Fruit fly (Drosophila melanogaster) whole organism, embryonic: ENCODE results near the gene CSN6.
A peak's percentile ranks its signal among the peaks of the same experiment; 100 is the strongest.

ENCODE experiments used
- BEAF-32 ChIP-seq: fragments of 200-800 bp; sonication (Bioruptor generic); optimal IDR thresholded peaks from 3 replicates; lab custom pipeline; 2017; ENCODE audit warnings: missing biosample characterization, missing genetic modification characterization, mild to moderate bottlenecking, moderate library complexity, missing genetic modification reagents
- Blimp-1 ChIP-seq: fragments of 200-800 bp; sonication (Bioruptor generic); optimal IDR thresholded peaks from 3 replicates; lab custom pipeline; 2018; ENCODE audit warnings: missing biosample characterization, missing genetic modification characterization, mild to moderate bottlenecking, moderate library complexity, missing genetic modification reagents
- CG10565 ChIP-seq: fragments of 200-800 bp; sonication (Bioruptor generic); optimal IDR thresholded peaks from 3 replicates; lab custom pipeline; 2016; ENCODE audit warnings: missing biosample characterization, mild to moderate bottlenecking, missing genetic modification characterization
- CG11696 ChIP-seq: fragments of 200-800 bp; sonication (Bioruptor generic); IDR thresholded peaks from 2 replicates; pipeline ENCODE4 v1.3.6; 2022; ENCODE audit warnings: missing biosample characterization, missing genetic modification characterization
- CG12155 ChIP-seq: fragments of 200-800 bp; sonication (Bioruptor generic); optimal IDR thresholded peaks from 3 replicates; lab custom pipeline; 2016; ENCODE audit warnings: missing biosample characterization, missing genetic modification characterization
- CG14710 ChIP-seq: fragments of 200-800 bp; sonication (Bioruptor generic); optimal IDR thresholded peaks from 3 replicates; lab custom pipeline; 2019; ENCODE audit warnings: missing biosample characterization, mild to moderate bottlenecking, missing genetic modification characterization, moderate library complexity
- CG15011 ChIP-seq: fragments of 200-800 bp; sonication (Bioruptor generic); optimal IDR thresholded peaks from 3 replicates; lab custom pipeline; 2018; ENCODE audit warnings: missing biosample characterization, mild to moderate bottlenecking, missing genetic modification characterization
- CG16813 ChIP-seq: fragments of 200-800 bp; sonication (Bioruptor generic); IDR thresholded peaks from 3 replicates; pipeline ENCODE4 v1.3.6; 2022; ENCODE audit warnings: missing biosample characterization, missing genetic modification characterization; ENCODE audit not compliant: partially characterized antibody
- CG17912 ChIP-seq: fragments of 200-800 bp; sonication (Bioruptor generic); optimal IDR thresholded peaks from 2 replicates; lab custom pipeline; 2018; ENCODE audit warnings: missing biosample characterization, mild to moderate bottlenecking, missing genetic modification characterization
- CG2875 ChIP-seq: fragments of 200-800 bp; sonication (Bioruptor generic); optimal IDR thresholded peaks from 2 replicates; lab custom pipeline; 2017; ENCODE audit warnings: missing biosample characterization, mild to moderate bottlenecking, missing genetic modification characterization, missing genetic modification reagents
- CG3995 ChIP-seq: fragments of 200-800 bp; sonication (Bioruptor generic); optimal IDR thresholded peaks from 3 replicates; lab custom pipeline; 2016; ENCODE audit warnings: missing biosample characterization, missing genetic modification characterization
- CG4730 ChIP-seq: fragments of 200-800 bp; sonication (Bioruptor generic); IDR thresholded peaks from 2 replicates; pipeline ENCODE4 v1.3.6; 2022; ENCODE audit warnings: missing biosample characterization, missing genetic modification characterization
- Chrac-16 ChIP-seq: fragments of 200-800 bp; sonication (Bioruptor generic); optimal IDR thresholded peaks from 3 replicates; lab custom pipeline; 2016; ENCODE audit warnings: missing biosample characterization, missing genetic modification characterization
- Dbx ChIP-seq: fragments of 200-800 bp; sonication (Bioruptor generic); IDR thresholded peaks from 3 replicates; pipeline ENCODE4 v1.3.6; 2022; ENCODE audit warnings: missing biosample characterization, missing genetic modification characterization
- Dp ChIP-seq: fragments of 200-800 bp; sonication (Bioruptor generic); optimal IDR thresholded peaks from 2 replicates; lab custom pipeline; 2018; ENCODE audit warnings: missing biosample characterization, mild to moderate bottlenecking, missing genetic modification characterization, moderate library complexity
- Dref ChIP-seq: fragments of 200-800 bp; sonication (Bioruptor generic); IDR thresholded peaks from 2 replicates; pipeline ENCODE4 v1.3.6; 2022; ENCODE audit warnings: missing biosample characterization, missing genetic modification characterization
- Eip74EF ChIP-seq, 2 experiments: fragments of 200-800 bp in 1 of 2; fragments of >200 bp in 1 of 2; sonication (Bioruptor generic) in 1 of 2; optimal IDR thresholded peaks; 2 replicates each; lab custom pipeline; 2017 to 2019; ENCODE audit warnings: missing biosample characterization in 2 of 2, missing genetic modification characterization in 2 of 2, mild to moderate bottlenecking in 1 of 2, moderate library complexity in 1 of 2
- HLH4C ChIP-seq: fragments of 200-800 bp; sonication (Bioruptor generic); IDR thresholded peaks from 3 replicates; pipeline ENCODE4 v1.3.6; 2022; ENCODE audit warnings: missing biosample characterization, missing genetic modification characterization; ENCODE audit not compliant: partially characterized antibody
- HLH54F ChIP-seq: fragments of 200-800 bp; sonication (Bioruptor generic); optimal IDR thresholded peaks from 3 replicates; lab custom pipeline; 2016; ENCODE audit warnings: missing biosample characterization, missing genetic modification characterization
- Hr3 ChIP-seq: fragments of 200-800 bp; sonication (Bioruptor generic); optimal IDR thresholded peaks from 3 replicates; lab custom pipeline; 2016; ENCODE audit warnings: missing biosample characterization, missing genetic modification characterization
- MESR4 ChIP-seq: fragments of 200-800 bp; sonication (Bioruptor generic); optimal IDR thresholded peaks from 2 replicates; lab custom pipeline; 2018; ENCODE audit warnings: missing biosample characterization, mild to moderate bottlenecking, missing genetic modification characterization, moderate library complexity
- Med ChIP-seq: fragments of 200-800 bp; sonication (Bioruptor generic); peaks from one replicate; lab custom pipeline; 2016; ENCODE audit warnings: missing biosample characterization, missing genetic modification characterization, mild to moderate bottlenecking, inconsistent platforms, moderate library complexity
- Nf-YC ChIP-seq: fragments of 200-800 bp; optimal IDR thresholded peaks from 3 replicates; lab custom pipeline; 2019; ENCODE audit warnings: missing biosample characterization, mild to moderate bottlenecking, missing genetic modification characterization, moderate library complexity
- Pdp1 ChIP-seq, 2 experiments: fragments of 200-800 bp; sonication (Bioruptor generic); optimal IDR thresholded peaks; 3 replicates each; lab custom pipeline; 2016; ENCODE audit warnings: missing biosample characterization in 2 of 2, missing genetic modification characterization in 2 of 2, mild to moderate bottlenecking in 1 of 2, moderate library complexity in 1 of 2
- Rfx ChIP-seq: fragments of 200-800 bp; sonication (Bioruptor generic); IDR thresholded peaks from 2 replicates; pipeline ENCODE4 v1.3.6; 2022; ENCODE audit warnings: missing biosample characterization, missing genetic modification characterization
- TFAM ChIP-seq: fragments of 200-800 bp; sonication (Bioruptor generic); optimal IDR thresholded peaks from 2 replicates; lab custom pipeline; 2017; ENCODE audit warnings: missing biosample characterization, missing genetic modification characterization, inconsistent platforms
- amos ChIP-seq: fragments of 200-800 bp; sonication (Bioruptor generic); IDR thresholded peaks from 2 replicates; pipeline ENCODE4 v1.3.6; 2022; ENCODE audit warnings: missing biosample characterization, missing genetic modification characterization; ENCODE audit not compliant: partially characterized antibody
- ash1 ChIP-seq: fragments of 200-800 bp; sonication (Bioruptor generic); optimal IDR thresholded peaks from 2 replicates; lab custom pipeline; 2018; ENCODE audit warnings: missing biosample characterization, mild to moderate bottlenecking, missing genetic modification characterization
- ato ChIP-seq: fragments of 200-800 bp; sonication (Bioruptor generic); IDR thresholded peaks from 2 replicates; pipeline ENCODE4 v1.3.6; 2022; ENCODE audit warnings: missing biosample characterization, missing genetic modification characterization; ENCODE audit not compliant: partially characterized antibody
- bigmax ChIP-seq: fragments of 200-800 bp; sonication (Bioruptor generic); optimal IDR thresholded peaks from 2 replicates; lab custom pipeline; 2018; ENCODE audit warnings: missing biosample characterization, mild to moderate bottlenecking, missing genetic modification characterization
- crp ChIP-seq, 2 experiments: fragments of 200-800 bp; sonication (Bioruptor generic); optimal IDR thresholded peaks; 2 replicates in 1 of 2; 3 replicates in 1 of 2; lab custom pipeline; 2017; ENCODE audit warnings: missing biosample characterization in 2 of 2, missing genetic modification characterization in 2 of 2, mild to moderate bottlenecking in 1 of 2, moderate library complexity in 1 of 2
- dmrt99B ChIP-seq: fragments of 200-800 bp; sonication (Bioruptor generic); optimal IDR thresholded peaks from 2 replicates; lab custom pipeline; 2018; ENCODE audit warnings: missing biosample characterization, mild to moderate bottlenecking, missing genetic modification characterization, moderate library complexity
- esg ChIP-seq: fragments of 200-800 bp; sonication (Bioruptor generic); conservative IDR thresholded peaks from 2 replicates; pipeline ENCODE4 v1.3.6; 2022; ENCODE audit warnings: missing biosample characterization, missing genetic modification characterization
- fd3F ChIP-seq: fragments of 200-800 bp; sonication (Bioruptor generic); optimal IDR thresholded peaks from 2 replicates; lab custom pipeline; 2018; ENCODE audit warnings: missing biosample characterization, mild to moderate bottlenecking, missing genetic modification characterization, moderate library complexity
- mirr ChIP-seq: fragments of 200-800 bp; sonication (Bioruptor generic); optimal IDR thresholded peaks from 3 replicates; lab custom pipeline; 2018; ENCODE audit warnings: missing biosample characterization, mild to moderate bottlenecking, missing genetic modification characterization
- nau ChIP-seq: fragments of 200-800 bp; sonication (Bioruptor generic); optimal IDR thresholded peaks from 3 replicates; lab custom pipeline; 2017; ENCODE audit warnings: missing biosample characterization, mild to moderate bottlenecking, missing genetic modification characterization, missing genetic modification reagents
- org-1 ChIP-seq: fragments of 200-800 bp; sonication (Bioruptor generic); optimal IDR thresholded peaks from 2 replicates; lab custom pipeline; 2017; ENCODE audit warnings: missing biosample characterization, missing genetic modification characterization
- run ChIP-seq: fragments of 200-800 bp; sonication (Bioruptor generic); optimal IDR thresholded peaks from 3 replicates; lab custom pipeline; 2018; ENCODE audit warnings: missing biosample characterization, mild to moderate bottlenecking, missing genetic modification characterization
- so ChIP-seq: fragments of 200-800 bp; sonication (Bioruptor generic); IDR thresholded peaks from 3 replicates; pipeline ENCODE4 v1.3.6; 2022; ENCODE audit warnings: missing biosample characterization, missing genetic modification characterization
- sqz ChIP-seq: fragments of 200-800 bp; sonication (Bioruptor generic); optimal IDR thresholded peaks from 3 replicates; lab custom pipeline; 2018; ENCODE audit warnings: missing biosample characterization, mild to moderate bottlenecking, missing genetic modification characterization
- stwl ChIP-seq: fragments of 200-800 bp; sonication (Bioruptor generic); optimal IDR thresholded peaks from 3 replicates; lab custom pipeline; 2018; ENCODE audit warnings: missing biosample characterization, mild to moderate bottlenecking, missing genetic modification characterization, moderate library complexity
- trem ChIP-seq: fragments of 200-800 bp; optimal IDR thresholded peaks from 3 replicates; lab custom pipeline; 2019; ENCODE audit warnings: missing biosample characterization, mild to moderate bottlenecking, missing genetic modification characterization, moderate library complexity
- tup ChIP-seq: fragments of 200-800 bp; sonication (Bioruptor generic); optimal IDR thresholded peaks from 2 replicates; lab custom pipeline; 2016; ENCODE audit warnings: missing biosample characterization, mild to moderate bottlenecking, missing genetic modification characterization, moderate library complexity
- vnd ChIP-seq: fragments of 200-800 bp; sonication (Bioruptor generic); IDR thresholded peaks from 3 replicates; pipeline ENCODE4 v1.3.6; 2022; ENCODE audit warnings: missing biosample characterization, missing genetic modification characterization; ENCODE audit not compliant: partially characterized antibody
- zen2 ChIP-seq: fragments of 200-800 bp; sonication (Bioruptor generic); IDR thresholded peaks from 3 replicates; pipeline ENCODE4 v1.3.6; 2022; ENCODE audit warnings: missing biosample characterization, missing genetic modification characterization; ENCODE audit not compliant: partially characterized antibody
- zfh2 ChIP-seq: fragments of 200-800 bp; sonication (Bioruptor generic); optimal IDR thresholded peaks from 2 replicates; lab custom pipeline; 2016; ENCODE audit warnings: missing biosample characterization, missing genetic modification characterization

CSN6 gene

dm6 chr3R:22613448-22613847, 32.9 kb downstream of the CSN6 start, which contains the start of the genes CG31156 and mRRF2 (continued):
- peak; percentile 13 for TF ChIP-seq MESR4 (GFP tag; lab: Kevin White, UChicago)
- TF ChIP-seq Dref (GFP tag; lab: Robert Waterston, UW): peak; percentile 56
- no peak for TF ChIP-seq CG17912 (GFP tag; lab: Kevin White, UChicago)
- TF ChIP-seq CG4730 (GFP tag; lab: Robert Waterston, UW): no peak
- TF ChIP-seq Rfx (GFP tag; lab: Robert Waterston, UW): no peak
- no peak for TF ChIP-seq ash1 (GFP tag; lab: Kevin White, UChicago)
- TF ChIP-seq crp (GFP tag; optimal IDR thresholded peaks at IDR 0.05; lab: Kevin White, UChicago): peak; percentile 42 to 90
- no peak for TF ChIP-seq bigmax

dm6 chr3R:22616211-22616610, 35.6 kb downstream of the CSN6 start, which contains the start of gene CG31161:
TSS of gene CG31161 (plus strand) at chr3R:22616511.
- no peak for TF ChIP-seq tup
- no peak for TF ChIP-seq Nf-YC (tag; lab: Kevin White, UChicago)
- no peak for TF ChIP-seq Blimp-1 (GFP tag; lab: Kevin White, UChicago)
- TF ChIP-seq Hr3 (GFP tag; lab: Kevin White, UChicago): no peak
- TF ChIP-seq Dbx (GFP tag; lab: Robert Waterston, UW): no peak
- TF ChIP-seq CG14710 (tag; lab: Kevin White, UChicago): no peak
- no peak for TF ChIP-seq nau
- TF ChIP-seq CG2875 (GFP tag; lab: Kevin White, UChicago): no peak
- no peak for TF ChIP-seq CG10565 (GFP tag; lab: Kevin White, UChicago)

DNA sequence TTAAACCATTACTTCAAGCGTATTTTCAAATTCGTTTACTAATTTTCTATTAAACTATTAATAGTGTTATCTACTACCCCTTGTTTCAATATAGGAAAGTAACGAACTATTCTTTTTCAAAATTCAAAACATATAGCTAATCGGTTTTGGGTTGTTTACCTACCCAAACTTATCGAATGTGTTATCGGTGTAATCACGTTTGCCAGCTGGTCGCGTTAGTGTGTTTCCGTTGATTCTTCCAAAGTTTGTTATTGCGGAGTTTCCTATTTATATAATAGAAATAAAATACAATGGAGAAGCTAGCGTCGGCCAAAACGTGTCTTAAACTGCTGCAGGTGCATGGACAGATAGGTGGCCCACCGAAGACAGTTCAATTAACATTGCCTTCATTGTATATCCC, 37.7 kb downstream of the CSN6 start, which contains the start of gene mRpL45:
Gene mRpL45 (plus strand): TSS at position 213 of the 400 bp plus-strand sequence.
- peak; percentile 38 for TF ChIP-seq BEAF-32 (GFP tag; lab: Kevin White, UChicago)
- no peak for TF ChIP-seq fd3F (GFP tag; lab: Kevin White, UChicago)
- TF ChIP-seq sqz: no peak
- 0 out of 3 replicates have a peak, but pooled peaks have one; percentile 37 for TF ChIP-seq zen2 (GFP tag; lab: Robert Waterston, UW)
- no peak for TF ChIP-seq run (tag; lab: Kevin White, UChicago)
- no peak for TF ChIP-seq esg (GFP tag; lab: Robert Waterston, UW)
- TF ChIP-seq Dp (GFP tag; lab: Kevin White, UChicago): peak; percentile 60
- no peak for TF ChIP-seq CG11696 (GFP tag; lab: Robert Waterston, UW)
- TF ChIP-seq Eip74EF (GFP tag; optimal IDR thresholded peaks at IDR 0.05; lab: Kevin White, UChicago): no peak
- no peak for TF ChIP-seq HLH54F (GFP tag; lab: Kevin White, UChicago)
- TF ChIP-seq stwl (tag; lab: Kevin White, UChicago): peak; percentile 74
- no peak for TF ChIP-seq Chrac-16 (GFP tag; lab: Kevin White, UChicago)
- no peak for TF ChIP-seq TFAM (GFP tag; lab: Kevin White, UChicago)
- TF ChIP-seq ato (GFP tag; lab: Robert Waterston, UW): 0 out of 2 replicates have a peak, but pooled peaks have one; percentile 35
- TF ChIP-seq HLH4C: peak; percentile 80
- TF ChIP-seq amos (GFP tag; lab: Robert Waterston, UW): peak; percentile 48; the same call in 1 of the 2 replicates
- TF ChIP-seq org-1 (GFP tag; lab: Kevin White, UChicago): no peak
- TF ChIP-seq CG16813 (GFP tag; lab: Robert Waterston, UW): peak; percentile 23; the same call in 1 of the 3 replicates
- TF ChIP-seq dmrt99B (tag; lab: Kevin White, UChicago): no peak
- no peak for TF ChIP-seq mirr (GFP tag; lab: Kevin White, UChicago)
- peak in 1 of 2 experiments; percentile 93 for TF ChIP-seq Pdp1 (GFP tag; optimal IDR thresholded peaks at IDR 0.05; lab: Kevin White, UChicago)
- peak; percentile 37 for TF ChIP-seq trem (tag; lab: Kevin White, UChicago)
- no peak for TF ChIP-seq Med (GFP tag; lab: Kevin White, UChicago)
- TF ChIP-seq so (GFP tag; lab: Robert Waterston, UW): no peak
- no peak for TF ChIP-seq CG15011 (GFP tag; lab: Kevin White, UChicago)
- peak; percentile 39; the same call in 1 of the 3 replicates for TF ChIP-seq vnd (GFP tag; lab: Robert Waterston, UW)
- no peak for TF ChIP-seq ash1 (GFP tag; lab: Kevin White, UChicago)
- TF ChIP-seq zfh2 (GFP tag; lab: Kevin White, UChicago): no peak
- TF ChIP-seq CG3995 (GFP tag; lab: Kevin White, UChicago): peak; percentile 65
- TF ChIP-seq CG12155 (GFP tag; lab: Kevin White, UChicago): no peak
